Fruit fly (Drosophila melanogaster) whole organism, embryonic: ENCODE measurements around the gene PIP82.

Source experiments
- CG2875 ChIP-seq: fragments of 200-800 bp; sonication (Bioruptor generic); optimal IDR thresholded peaks from 2 replicates; lab custom pipeline; 2017; ENCODE audit warnings: missing biosample characterization, mild to moderate bottlenecking, missing genetic modification characterization, missing genetic modification reagents
- CG4707 ChIP-seq: fragments of 200-800 bp; sonication (Bioruptor generic); optimal IDR thresholded peaks from 2 replicates; lab custom pipeline; 2018; ENCODE audit warnings: missing biosample characterization, mild to moderate bottlenecking, missing genetic modification characterization, moderate library complexity
- CG8478 ChIP-seq: fragments of >200 bp; optimal IDR thresholded peaks from 2 replicates; lab custom pipeline; 2018
- CG9215 ChIP-seq: fragments of 200-800 bp; sonication (Bioruptor generic); IDR thresholded peaks from 2 replicates; pipeline ENCODE4 v1.3.6; 2022; ENCODE audit warnings: missing biosample characterization, missing genetic modification characterization
- Dip3 ChIP-seq: fragments of 200-800 bp; sonication (Bioruptor generic); optimal IDR thresholded peaks from 3 replicates; lab custom pipeline; 2016; ENCODE audit warnings: missing biosample characterization, missing genetic modification characterization
- H2.0 ChIP-seq: fragments of 200-800 bp; sonication (Bioruptor generic); IDR thresholded peaks from 2 replicates; pipeline ENCODE4 v1.3.6; 2022; ENCODE audit warnings: missing biosample characterization, missing genetic modification characterization
- Meics ChIP-seq: fragments of 200-800 bp; sonication (Bioruptor generic); optimal IDR thresholded peaks from 2 replicates; lab custom pipeline; 2017; ENCODE audit warnings: missing biosample characterization, mild to moderate bottlenecking, missing genetic modification characterization
- Poxn ChIP-seq: fragments of 200-800 bp; sonication (Bioruptor generic); IDR thresholded peaks from 2 replicates; pipeline ENCODE4 v1.3.6; 2022; ENCODE audit warnings: missing biosample characterization, missing genetic modification characterization
- Vsx1 ChIP-seq: fragments of 200-800 bp; sonication (Bioruptor generic); optimal IDR thresholded peaks from 2 replicates; lab custom pipeline; 2017; ENCODE audit warnings: missing biosample characterization, mild to moderate bottlenecking, missing genetic modification characterization, missing genetic modification reagents
- grau ChIP-seq: fragments of 200-800 bp; optimal IDR thresholded peaks from 3 replicates; lab custom pipeline; 2019; ENCODE audit warnings: missing biosample characterization, mild to moderate bottlenecking, missing genetic modification characterization, moderate library complexity
- lilli ChIP-seq: fragments of 200-800 bp; sonication (Bioruptor generic); optimal IDR thresholded peaks from 3 replicates; lab custom pipeline; 2016; ENCODE audit warnings: missing biosample characterization, missing genetic modification characterization
- twi ChIP-seq: fragments of 200-800 bp; optimal IDR thresholded peaks from 2 replicates; lab custom pipeline; 2019; ENCODE audit warnings: missing biosample characterization, mild to moderate bottlenecking, missing genetic modification characterization, moderate library complexity

DNA sequence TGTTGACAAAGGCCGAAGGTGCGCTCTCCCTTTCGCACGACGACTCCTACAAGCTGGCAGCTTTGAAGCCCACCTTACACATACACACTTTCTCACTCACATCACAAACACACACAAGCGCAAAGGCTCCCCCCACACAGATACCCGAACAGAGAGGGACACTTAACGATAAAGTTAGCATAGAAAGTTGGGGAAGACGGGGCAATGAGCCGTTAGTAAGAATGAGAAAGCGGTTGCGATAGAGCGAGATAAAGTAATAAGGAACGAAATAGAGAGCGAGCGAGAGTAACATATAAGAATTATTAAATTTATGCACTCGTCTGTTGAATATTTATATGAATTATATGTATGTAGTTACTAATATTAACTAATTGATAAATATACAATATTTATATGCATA is 39.5 kb upstream of the PIP82 start:
- TF ChIP-seq CG8478 (lab: Kevin White, UChicago) = no peak
- TF ChIP-seq CG2875 (GFP tag; lab: Kevin White, UChicago) = no peak
- no peak for TF ChIP-seq Vsx1 (GFP tag; lab: Kevin White, UChicago)
- no peak for TF ChIP-seq CG4707 (GFP tag; lab: Kevin White, UChicago)
- no peak for TF ChIP-seq CG9215 (GFP tag; lab: Robert Waterston, UW)
- no peak for TF ChIP-seq Meics
- no peak for TF ChIP-seq lilli (GFP tag; lab: Kevin White, UChicago)
- TF ChIP-seq Poxn (GFP tag; lab: Robert Waterston, UW) = no peak
- TF ChIP-seq Dip3 (GFP tag; lab: Kevin White, UChicago) = no peak
- TF ChIP-seq grau (tag; lab: Kevin White, UChicago) = no peak
- no peak for TF ChIP-seq twi (tag; lab: Kevin White, UChicago)
- no peak for TF ChIP-seq H2.0 (GFP tag; lab: Robert Waterston, UW)
